Worm (Caenorhabditis elegans): ENCODE measurements around the gene srt-35.
"Not testable (repeated sequence)": the region's sequence is repeated elsewhere in the genome, so short reads cannot be mapped to it uniquely, and the experiment has no call there.

Gene srt-35

ce11 chrV:4298579-4298978 lies 34.2 kb upstream of the srt-35 start, which contains the start of gene ZC132.11:
Gene ZC132.11 (minus strand): TSS chrV:4298679.
- TF ChIP-seq K09A11.1 (tag; optimal IDR thresholded peaks at IDR 0.05; ENCODE audit: insufficient read depth), result no peak
- TF ChIP-seq che-1 (tag; optimal IDR thresholded peaks at IDR 0.05), result no peak
- no peak for TF ChIP-seq npax-4 (tag; optimal IDR thresholded peaks at IDR 0.05)
- no peak for TF ChIP-seq pag-3 (tag; optimal IDR thresholded peaks at IDR 0.05; ENCODE audit: borderline replicate concordance)
- TF ChIP-seq hlh-6 (tag; optimal IDR thresholded peaks at IDR 0.05), result no peak
- TF ChIP-seq fax-1 (tag; optimal IDR thresholded peaks at IDR 0.05), result no peak
- no peak for TF ChIP-seq ref-2 (tag; optimal IDR thresholded peaks at IDR 0.05)
- TF ChIP-seq madf-2 (tag; optimal IDR thresholded peaks at IDR 0.05), result no peak
- TF ChIP-seq fkh-6 (tag; optimal IDR thresholded peaks at IDR 0.05), result no peak
- no peak for TF ChIP-seq tbx-7 (tag; optimal IDR thresholded peaks at IDR 0.05)
- TF ChIP-seq ceh-48 (tag; optimal IDR thresholded peaks at IDR 0.05), result no peak
- no peak for TF ChIP-seq hlh-30 (tag; optimal IDR thresholded peaks at IDR 0.05; ENCODE audit: insufficient read depth)
- TF ChIP-seq sox-4 (tag; optimal IDR thresholded peaks at IDR 0.05), result no peak
- no peak for TF ChIP-seq F13H6.1 (tag; optimal IDR thresholded peaks at IDR 0.05)
- no peak for TF ChIP-seq syd-9 (tag; optimal IDR thresholded peaks at IDR 0.05)
- no peak for TF ChIP-seq nfya-1 (tag; optimal IDR thresholded peaks at IDR 0.05)
- TF ChIP-seq ceh-24 (tag; optimal IDR thresholded peaks at IDR 0.05), result no peak
- no peak for TF ChIP-seq elt-2 (tag; optimal IDR thresholded peaks at IDR 0.05)
- no peak for TF ChIP-seq ceh-34 (tag; optimal IDR thresholded peaks at IDR 0.05)

ce11 chrV:4295920-4296319 lies 31.5 kb upstream of the srt-35 start, which contains the start of gene F47D2.11:
Gene F47D2.11 (minus strand): TSS chrV:4296020.
- TF ChIP-seq ceh-22 (tag; optimal IDR thresholded peaks at IDR 0.05) (no peak), npax-4 (tag; optimal IDR thresholded peaks at IDR 0.05) (no peak), fax-1 (tag; optimal IDR thresholded peaks at IDR 0.05) (no peak)

ce11 chrV:4293425-4293824 lies 29.0 kb upstream of the srt-35 start, which contains the start of gene srh-194:
Gene srh-194 (minus strand): TSS chrV:4293525.
- not testable (repeated sequence) for TF ChIP-seq ahr-1 (tag; optimal IDR thresholded peaks at IDR 0.05); ceh-6 (GFP tag; optimal IDR thresholded peaks at IDR 0.05); mec-3 (tag; optimal IDR thresholded peaks at IDR 0.05; ENCODE audit: borderline replicate concordance)

DNA sequence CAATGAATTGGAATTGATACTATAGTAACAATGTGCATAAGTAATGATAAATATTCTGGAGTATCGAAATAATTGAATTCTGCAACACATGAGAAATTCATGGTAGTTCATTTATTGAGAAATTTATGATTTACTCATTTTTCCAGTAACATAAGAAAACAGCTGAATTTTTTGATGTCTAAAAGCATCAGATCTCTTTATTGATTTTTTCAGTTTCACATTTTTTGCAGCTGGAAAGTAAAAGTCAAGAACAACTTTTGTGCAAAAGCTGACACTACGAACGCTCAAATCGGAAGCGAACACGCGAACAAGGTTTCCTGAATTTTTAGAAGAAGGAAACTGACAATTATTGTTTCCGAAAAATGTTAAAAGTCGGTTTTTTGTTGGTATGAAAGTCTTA lies 25.7 kb upstream of the srt-35 start, which contains the start of gene srh-193:
srh-193 (minus strand) TSS at position 101 of the 400 bp plus-strand sequence.
- TF ChIP-seq pqm-1, rnt-1, ceh-30 (tag; optimal IDR thresholded peaks at IDR 0.05): not testable (repeated sequence)

DNA sequence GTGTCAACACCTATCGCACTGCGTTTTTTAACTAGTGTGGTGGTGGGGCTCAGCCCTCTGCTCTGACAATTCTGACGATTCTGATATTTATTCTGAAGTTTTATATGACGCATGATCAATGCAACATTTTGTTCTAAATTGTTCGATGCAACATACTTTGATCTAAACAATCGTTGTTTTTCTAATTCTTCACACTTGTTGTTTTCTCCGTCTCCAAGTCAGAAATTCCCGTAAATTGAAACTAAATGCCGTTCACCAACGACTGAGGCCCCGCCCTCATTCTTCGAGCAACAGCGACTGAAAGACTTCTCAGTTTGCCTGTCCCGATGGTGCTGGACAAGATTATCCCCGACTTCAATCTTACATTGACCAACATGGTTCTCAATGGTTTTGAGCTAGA lies 20.3 kb upstream of the srt-35 start, which contains the start of gene srt-19:
srt-19 (plus strand) TSS at position 301 of the 400 bp plus-strand sequence.
- TF ChIP-seq ahr-1, F13H6.1, pat-9 (tag; optimal IDR thresholded peaks at IDR 0.05): not testable (repeated sequence)

- TF ChIP-seq pha-4, ceh-30, ceh-18 (tag; optimal IDR thresholded peaks at IDR 0.05): not testable (repeated sequence)
Measured at ce11 chrV:4281699-4282098, 17.3 kb upstream of the srt-35 start, which contains the start of gene srt-37. Gene srt-37 (minus strand): TSS chrV:4281799.

DNA sequence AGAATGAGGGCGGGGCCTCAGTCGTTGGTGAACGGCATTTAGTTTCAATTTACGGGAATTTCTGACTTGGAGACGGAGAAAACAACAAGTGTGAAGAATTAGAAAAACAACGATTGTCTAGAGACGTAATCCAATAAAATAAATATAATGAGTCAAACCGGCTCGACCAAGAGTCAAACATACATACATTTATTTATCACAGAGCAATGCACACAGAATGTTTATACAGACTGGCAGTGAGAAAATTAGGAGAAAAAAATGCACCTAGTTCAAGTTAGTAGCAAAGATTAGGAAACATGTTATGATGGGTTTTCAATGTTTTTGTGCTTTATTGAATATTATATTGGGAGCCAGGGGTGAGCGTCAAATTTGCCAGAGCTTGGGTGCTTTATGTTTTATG lies 14.3 kb upstream of the srt-35 start, which contains the start of gene srt-20:
srt-20 (minus strand) TSS at position 101 of the 400 bp plus-strand sequence.
- not testable (repeated sequence) for TF ChIP-seq pax-1 (tag; optimal IDR thresholded peaks at IDR 0.05); dmd-4 (tag; optimal IDR thresholded peaks at IDR 0.05; ENCODE audit: borderline replicate concordance); fax-1 (tag; optimal IDR thresholded peaks at IDR 0.05)

All from whole organism, late embryonic.